Worm (Caenorhabditis elegans): ENCODE data around the gene Y75B8A.34.

- TF ChIP-seq lin-13 (tag; optimal IDR thresholded peaks at IDR 0.05) (no peak), M03D4.4 (tag; optimal IDR thresholded peaks at IDR 0.05) (peak; percentile 14), ztf-11 (tag; optimal IDR thresholded peaks at IDR 0.05) (no peak), nhr-12 (tag; optimal IDR thresholded peaks at IDR 0.05) (no peak), unc-62 (GFP tag; optimal IDR thresholded peaks at IDR 0.05) (no peak), sptf-1 (tag; optimal IDR thresholded peaks at IDR 0.05) (peak; percentile 84), nhr-28 (tag; optimal IDR thresholded peaks at IDR 0.05) (no peak), elt-3 (tag; optimal IDR thresholded peaks at IDR 0.05) (no peak)
Measured at ce11 chrIII:12399709-12400108, 40.3 kb downstream of the Y75B8A.34 start.
